Worm (Caenorhabditis elegans) whole organism, late embryonic: ENCODE data around the gene ufd-2.

Experiments used
- nfya-1 ChIP-seq: sonication (generic microtip); optimal IDR thresholded peaks from 2 replicates; lab custom pipeline; 2017; ENCODE audit warnings: missing genetic modification characterization, mild to moderate bottlenecking, missing compliant biosample characterization, antibody characterized with exemption, moderate library complexity
- pax-1 ChIP-seq: fragments of 150-350 bp; optimal IDR thresholded peaks from 2 replicates; lab custom pipeline; 2014; ENCODE audit warnings: missing biosample characterization, missing genetic modification characterization
- tbx-2 ChIP-seq: sonication (generic microtip); optimal IDR thresholded peaks from 2 replicates; lab custom pipeline; 2016; ENCODE audit warnings: missing genetic modification characterization, missing compliant biosample characterization

DNA sequence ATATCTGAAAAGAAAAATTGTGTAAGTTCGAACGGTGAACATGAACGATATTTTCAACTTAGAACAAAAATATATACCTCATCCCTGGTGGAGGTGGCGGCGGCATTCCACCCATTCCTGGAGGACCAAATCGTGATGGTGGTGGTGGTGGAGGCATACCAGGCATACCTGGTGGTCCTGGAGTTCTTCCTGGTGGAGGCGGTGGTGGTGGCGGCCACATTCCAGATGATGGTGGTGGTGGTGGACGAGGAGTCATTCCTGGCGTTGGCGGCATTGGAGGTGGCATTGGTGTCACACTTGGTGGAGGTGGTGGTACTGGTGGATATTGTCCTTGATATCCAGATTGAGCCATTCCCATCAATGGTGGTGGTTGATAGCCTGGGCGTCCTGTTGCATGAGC is 27.9 kb upstream of the ufd-2 start:
- TF ChIP-seq pax-1 (tag; lab: Kevin White, UChicago) (no peak), nfya-1 (tag; lab: Kevin White, UChicago) (no peak), tbx-2 (no peak)
